Worm (Caenorhabditis elegans): ENCODE measurements around the gene T14G8.3.

- TF ChIP-seq Y56A3A.18 (GFP tag; IDR thresholded peaks at IDR 0.05) = no peak
- TF ChIP-seq unc-130 (GFP tag; optimal IDR thresholded peaks at IDR 0.05) = no peak
- TF ChIP-seq nhr-120 (GFP tag; IDR thresholded peaks at IDR 0.05) = no peak
- no peak for TF ChIP-seq D2030.7 (GFP tag; IDR thresholded peaks at IDR 0.05)
Measured at ce11 chrX:12884873-12885272, 23.8 kb downstream of the T14G8.3 start, which contains the start of gene gpc-1.
